Fruit fly (Drosophila melanogaster) S2 (cell line): ENCODE data around the gene CG17026.
A peak's percentile ranks its signal among the peaks of the same experiment; 100 is the strongest.

Experiments
- CG8478 ChIP-seq: fragments of >200 bp; optimal IDR thresholded peaks from 2 replicates; lab custom pipeline; 2018
- CTCF ChIP-seq, 2 experiments: fragments of >200 bp; optimal IDR thresholded peaks; 2 replicates each; lab custom pipeline; 2018

CG17026 gene

dm6 chr3L:16011319-16012210, 36.4 kb downstream of the CG17026 start, which contains the start of gene mib1:
Gene mib1, minus strand, starts transcription at chr3L:16011812.
- TF ChIP-seq CG8478 (lab: Kevin White, UChicago), result no peak
- peak; percentile 55 for TF ChIP-seq CTCF (optimal IDR thresholded peaks at IDR 0.05; lab: Kevin White, UChicago)

- TF ChIP-seq CG8478 (lab: Kevin White, UChicago) (no peak), CTCF (optimal IDR thresholded peaks at IDR 0.05; lab: Kevin White, UChicago) (no peak)
Measured at dm6 chr3L:16012315-16012950, 37.3 kb downstream of the CG17026 start.

dm6 chr3L:16013198-16013982, 38.2 kb downstream of the CG17026 start:
- no peak for TF ChIP-seq CTCF (optimal IDR thresholded peaks at IDR 0.05; lab: Kevin White, UChicago)
- no peak for TF ChIP-seq CG8478 (lab: Kevin White, UChicago)

dm6 chr3L:16014515-16014914, 39.3 kb downstream of the CG17026 start:
- no peak for TF ChIP-seq CTCF (optimal IDR thresholded peaks at IDR 0.05; lab: Kevin White, UChicago)
- TF ChIP-seq CG8478 (lab: Kevin White, UChicago), result no peak

- TF ChIP-seq CG8478 (lab: Kevin White, UChicago) (no peak), CTCF (optimal IDR thresholded peaks at IDR 0.05; lab: Kevin White, UChicago) (no peak)
Measured at dm6 chr3L:16015765-16016760, 40.9 kb downstream of the CG17026 start.

- TF ChIP-seq CG8478 (lab: Kevin White, UChicago), result no peak
- no peak for TF ChIP-seq CTCF (optimal IDR thresholded peaks at IDR 0.05; lab: Kevin White, UChicago)
Measured at dm6 chr3L:16016911-16017310, 41.7 kb downstream of the CG17026 start.

- TF ChIP-seq CTCF (optimal IDR thresholded peaks at IDR 0.05; lab: Kevin White, UChicago) (no peak), CG8478 (lab: Kevin White, UChicago) (no peak)
Measured at dm6 chr3L:16017528-16018250, 42.5 kb downstream of the CG17026 start.

- TF ChIP-seq CTCF (optimal IDR thresholded peaks at IDR 0.05; lab: Kevin White, UChicago) (no peak), CG8478 (lab: Kevin White, UChicago) (no peak)
Measured at dm6 chr3L:16018251-16018583, 43.0 kb downstream of the CG17026 start.

dm6 chr3L:16018721-16019120, 43.6 kb downstream of the CG17026 start:
- TF ChIP-seq CG8478 (lab: Kevin White, UChicago) (no peak), CTCF (optimal IDR thresholded peaks at IDR 0.05; lab: Kevin White, UChicago) (no peak)

- TF ChIP-seq CG8478 (lab: Kevin White, UChicago), result no peak
- no peak for TF ChIP-seq CTCF (optimal IDR thresholded peaks at IDR 0.05; lab: Kevin White, UChicago)
Measured at dm6 chr3L:16019144-16020006, 44.2 kb downstream of the CG17026 start.

- TF ChIP-seq CTCF (optimal IDR thresholded peaks at IDR 0.05; lab: Kevin White, UChicago), result no peak
- no peak for TF ChIP-seq CG8478 (lab: Kevin White, UChicago)
Measured at dm6 chr3L:16021064-16021683, 46.0 kb downstream of the CG17026 start.
